Worm (Caenorhabditis elegans) whole organism, L4/young adult: ENCODE data around the gene K09H11.11.

Source experiments
- W03F9.2 ChIP-seq: fragments of 150-350 bp; optimal IDR thresholded peaks from 2 replicates; lab custom pipeline; 2014; ENCODE audit warnings: missing biosample characterization, missing genetic modification characterization
- dao-5 ChIP-seq: sonication (generic microtip); optimal IDR thresholded peaks from 2 replicates; lab custom pipeline; 2016; ENCODE audit warnings: missing genotype, missing genetic modification characterization, moderate library complexity, missing compliant biosample characterization
- him-1 ChIP-seq: sonication (generic microtip); optimal IDR thresholded peaks from 2 replicates; lab custom pipeline; 2016; ENCODE audit warnings: missing genotype, missing genetic modification reagents, missing genetic modification characterization, missing compliant biosample characterization

DNA sequence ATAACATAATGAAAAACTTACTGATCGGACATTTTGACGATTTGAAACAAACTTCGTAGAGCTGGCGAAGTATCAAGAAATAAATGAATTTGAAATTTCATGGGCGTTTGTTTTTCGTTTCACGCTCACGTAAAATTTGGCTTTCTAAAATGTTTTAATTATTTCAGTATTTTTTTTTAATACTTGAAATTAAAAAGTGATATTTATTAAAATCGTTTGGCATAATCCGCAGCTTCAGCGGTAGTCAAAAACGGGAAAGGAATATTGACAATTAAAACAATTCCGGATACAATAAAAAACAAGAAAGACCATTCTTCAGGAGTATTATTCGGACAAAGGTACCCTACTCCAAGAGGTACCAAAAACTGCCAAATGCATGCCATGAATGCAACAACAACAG, 27.6 kb upstream of the K09H11.11 start, which contains the start of gene fbxa-183:
- TF ChIP-seq dao-5 (tag; lab: Kevin White, UChicago) (no peak), him-1 (tag; lab: Kevin White, UChicago) (no peak), W03F9.2 (tag; lab: Kevin White, UChicago) (no peak)
